Worm (Caenorhabditis elegans): ENCODE measurements around the gene F32D8.8.

DNA sequence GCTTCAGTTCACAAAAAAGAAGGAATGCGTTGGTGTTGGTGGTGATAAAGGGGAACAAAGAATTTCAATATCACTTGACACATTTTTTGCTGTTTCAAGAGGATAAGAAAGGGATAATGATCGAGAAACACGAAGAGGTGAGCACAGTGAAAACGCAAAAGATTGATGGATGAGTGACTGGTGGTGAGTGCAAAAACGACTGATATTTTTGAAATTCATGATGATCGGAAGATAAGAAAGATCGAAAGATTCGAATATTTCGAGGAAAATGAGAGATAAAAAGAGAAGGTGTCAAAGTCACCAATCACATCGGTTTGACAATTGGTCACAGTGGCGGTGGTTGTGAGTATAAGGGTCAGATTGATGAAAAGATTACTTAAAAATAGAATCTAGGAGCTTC, 13.3 kb upstream of the F32D8.8 start:
- no peak for TF ChIP-seq unc-130 (tag; optimal IDR thresholded peaks at IDR 0.05)
- no peak for TF ChIP-seq lin-13 (GFP tag; optimal IDR thresholded peaks at IDR 0.05)
- no peak for TF ChIP-seq tbx-2 (tag; optimal IDR thresholded peaks at IDR 0.05)
- no peak for TF ChIP-seq egl-27 (tag; optimal IDR thresholded peaks at IDR 0.05)
- no peak for TF ChIP-seq hlh-4 (tag; optimal IDR thresholded peaks at IDR 0.05)
- TF ChIP-seq ama-1 (optimal IDR thresholded peaks at IDR 0.05), result no peak
